Worm (Caenorhabditis elegans) whole organism, midembryonic: ENCODE results near the gene F13A2.2.

Experiments
- T22C8.4 ChIP-seq: fragments of 200-800 bp; sonication (Bioruptor generic); IDR thresholded peaks from 2 replicates; pipeline ENCODE4 v1.3.6; 2022; ENCODE audit warnings: missing genetic modification characterization, missing compliant biosample characterization
- cog-1 ChIP-seq: sonication (generic microtip); optimal IDR thresholded peaks from 2 replicates; lab custom pipeline; 2016; ENCODE audit warnings: missing genetic modification characterization, missing compliant biosample characterization
- flt-1 ChIP-seq: fragments of 200-800 bp; sonication (Bioruptor generic); IDR thresholded peaks from 2 replicates; pipeline ENCODE4 v1.3.6; 2022; ENCODE audit warnings: missing genetic modification characterization, missing compliant biosample characterization
- ztf-29 ChIP-seq: fragments of 200-800 bp; sonication (Bioruptor generic); IDR thresholded peaks from 2 replicates; pipeline ENCODE4 v1.3.6; 2022; ENCODE audit warnings: missing genetic modification reagents, missing genetic modification characterization, missing compliant biosample characterization

- TF ChIP-seq ztf-29 (GFP tag; lab: Robert Waterston, UW) (no peak), T22C8.4 (no peak), flt-1 (no peak), cog-1 (tag; lab: Kevin White, UChicago) (no peak)
Measured at ce11 chrV:4398127-4398526, 13.7 kb upstream of the F13A2.2 start.
